Worm (Caenorhabditis elegans) whole organism, late embryonic: ENCODE measurements around the gene Y26G10.4.

ENCODE experiments used
- K09A11.1 ChIP-seq: sonication (generic microtip); optimal IDR thresholded peaks from 2 replicates; lab custom pipeline; 2017; ENCODE audit warnings: antibody characterized with exemption, mild to moderate bottlenecking, missing genetic modification characterization, missing compliant biosample characterization; ENCODE audit not compliant: insufficient read depth
- lin-11 ChIP-seq: fragments of 200-800 bp; sonication (Bioruptor generic); optimal IDR thresholded peaks from 2 replicates; lab custom pipeline; 2018; ENCODE audit warnings: mild to moderate bottlenecking, missing genetic modification characterization, missing compliant biosample characterization

DNA sequence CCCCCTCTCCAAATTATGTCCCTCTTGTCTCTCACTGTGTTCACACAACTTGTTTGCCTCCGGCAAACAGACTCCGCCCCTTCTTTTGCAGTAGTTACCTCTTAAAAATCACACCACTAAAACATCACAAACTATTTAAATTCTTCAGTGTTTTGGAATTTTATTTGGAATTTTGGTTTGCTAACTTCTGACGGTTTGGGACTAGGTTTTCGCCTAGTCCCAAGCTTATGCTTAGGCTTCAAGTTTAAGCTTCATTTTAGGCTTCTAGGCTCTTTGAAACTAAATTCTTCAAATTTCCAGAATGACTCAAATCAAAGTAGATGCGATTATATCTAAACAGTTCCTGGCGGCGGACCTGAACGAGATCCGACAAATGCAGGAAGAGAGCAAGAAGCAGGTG is 25.7 kb upstream of the Y26G10.4 start, which contains the start of gene fat-5:
- no peak for TF ChIP-seq K09A11.1 (tag; lab: Kevin White, UChicago)
- no peak for TF ChIP-seq lin-11 (tag; lab: Kevin White, UChicago)
